3 worm cellular contexts compared by ENCODE assay signal in genomic region chrV:10111129-10111528, ce11.
TF ChIP-seq lines count a peak whose summit lies in the region.

No protein-coding gene starts in this region.

TF ChIP-seq in whole organism, L2 larva, 48 proteins besides CTCF, POLR2A, EP300 and RAD21:
- TF ChIP-seq fos-1 (tag; optimal IDR thresholded peaks at IDR 0.05; lab: Kevin White, UChicago) (peak; percentile 24), F13H6.1 (tag; optimal IDR thresholded peaks at IDR 0.05; lab: Kevin White, UChicago) (no peak)
TF ChIP-seq in whole organism, L2 larva: peak in this region for 1.

TF ChIP-seq in whole organism, L3 larva, 47 proteins besides CTCF, POLR2A, EP300 and RAD21:
- TF ChIP-seq unc-39 (tag; optimal IDR thresholded peaks at IDR 0.05; lab: Kevin White, UChicago) (no peak), nhr-28 (tag; optimal IDR thresholded peaks at IDR 0.05; lab: Kevin White, UChicago) (no peak), pha-4 (tag; optimal IDR thresholded peaks at IDR 0.05; lab: Kevin White, UChicago) (peak; percentile 63), nhr-25 (tag; optimal IDR thresholded peaks at IDR 0.05; lab: Kevin White, UChicago) (no peak), nhr-23 (tag; optimal IDR thresholded peaks at IDR 0.05; lab: Kevin White, UChicago) (no peak), tbx-2 (tag; optimal IDR thresholded peaks at IDR 0.05; lab: Kevin White, UChicago) (no peak), elt-2 (tag; optimal IDR thresholded peaks at IDR 0.05; lab: Kevin White, UChicago) (peak; percentile 42), nhr-11 (tag; optimal IDR thresholded peaks at IDR 0.05; lab: Kevin White, UChicago) (no peak), snpc-4 (tag; optimal IDR thresholded peaks at IDR 0.05; lab: Kevin White, UChicago) (no peak), skn-1 (tag; optimal IDR thresholded peaks at IDR 0.05; lab: Kevin White, UChicago) (no peak), pqm-1 (tag; optimal IDR thresholded peaks at IDR 0.05; lab: Kevin White, UChicago) (peak; percentile 5), ceh-28 (tag; optimal IDR thresholded peaks at IDR 0.05; lab: Kevin White, UChicago) (no peak), nhr-43 (tag; optimal IDR thresholded peaks at IDR 0.05; lab: Kevin White, UChicago; ENCODE audit: poor library complexity, severe bottlenecking) (no peak), ztf-11 (tag; optimal IDR thresholded peaks at IDR 0.05; lab: Kevin White, UChicago) (no peak), elt-3 (tag; optimal IDR thresholded peaks at IDR 0.05; lab: Kevin White, UChicago) (no peak), ceh-9 (tag; optimal IDR thresholded peaks at IDR 0.05; lab: Kevin White, UChicago) (no peak), lin-15B (tag; optimal IDR thresholded peaks at IDR 0.05; lab: Kevin White, UChicago) (no peak)

TF ChIP-seq in whole organism, L4 larva, 104 proteins besides CTCF, POLR2A, EP300 and RAD21:
- TF ChIP-seq zfp-3 (GFP tag; conservative IDR thresholded peaks at IDR 0.05; lab: Robert Waterston, UW) (no peak), lin-1 (GFP tag; IDR thresholded peaks at IDR 0.05; lab: Robert Waterston, UW) (no peak), daf-16 (GFP tag; optimal IDR thresholded peaks at IDR 0.05; lab: Kevin White, UChicago) (no peak), daf-16 (tag; optimal IDR thresholded peaks at IDR 0.05; lab: Kevin White, UChicago) (peak; percentile 53), pqm-1 (tag; optimal IDR thresholded peaks at IDR 0.05; lab: Kevin White, UChicago) (peak; percentile 44), unc-39 (tag; optimal IDR thresholded peaks at IDR 0.05; lab: Kevin White, UChicago) (no peak), nhr-111 (GFP tag; optimal IDR thresholded peaks at IDR 0.05; lab: Kevin White, UChicago) (no peak), nhr-28 (tag; optimal IDR thresholded peaks at IDR 0.05; lab: Kevin White, UChicago) (peak; percentile 17), R02D3.7 (tag; optimal IDR thresholded peaks at IDR 0.05; lab: Kevin White, UChicago) (no peak)

Comparison
In these comparisons a context has a peak if more than half of its experiments do, and no peak if none do; other contexts are left out.
1. Of the 23 proteins assayed by ChIP-seq in both whole organism, L4 larva and whole organism, L2 larva: peak only in whole organism, L4 larva: none; only in whole organism, L2 larva: fos-1; in both: none; in neither: 22.